Fruit fly (Drosophila melanogaster) whole organism, embryonic: Measurements from ENCODE around the gene Neu2.
A peak's percentile ranks its signal among the peaks of the same experiment; 100 is the strongest.

Source experiments
- B-H2 ChIP-seq: fragments of 200-800 bp; sonication (Bioruptor generic); optimal IDR thresholded peaks from 2 replicates; lab custom pipeline; 2018; ENCODE audit warnings: missing biosample characterization, mild to moderate bottlenecking, missing genetic modification characterization
- Blimp-1 ChIP-seq: fragments of 200-800 bp; sonication (Bioruptor generic); optimal IDR thresholded peaks from 3 replicates; lab custom pipeline; 2018; ENCODE audit warnings: missing biosample characterization, missing genetic modification characterization, mild to moderate bottlenecking, moderate library complexity, missing genetic modification reagents
- Bteb2 ChIP-seq: fragments of 200-800 bp; sonication (Bioruptor generic); optimal IDR thresholded peaks from 2 replicates; lab custom pipeline; 2016; ENCODE audit warnings: missing biosample characterization, missing genetic modification characterization
- CG1024 ChIP-seq: fragments of 200-800 bp; sonication (Bioruptor generic); IDR thresholded peaks from 2 replicates; pipeline ENCODE4 v1.3.6; 2022; ENCODE audit warnings: missing biosample characterization, missing genetic modification characterization
- CG11560 ChIP-seq: fragments of 200-800 bp; sonication (Bioruptor generic); IDR thresholded peaks from 3 replicates; pipeline ENCODE4 v1.3.6; 2022; ENCODE audit warnings: missing biosample characterization, missing genetic modification characterization
- CG12659 ChIP-seq: fragments of 200-800 bp; sonication (Bioruptor generic); optimal IDR thresholded peaks from 3 replicates; lab custom pipeline; 2017; ENCODE audit warnings: mild to moderate bottlenecking, missing biosample characterization, missing genetic modification reagents, missing genetic modification characterization
- CG14050 ChIP-seq: fragments of 200-800 bp; sonication (Bioruptor generic); IDR thresholded peaks from 3 replicates; pipeline ENCODE4 v1.3.6; 2022; ENCODE audit warnings: missing biosample characterization, missing genetic modification characterization
- CG15601 ChIP-seq: fragments of 200-800 bp; sonication (Bioruptor generic); optimal IDR thresholded peaks from 3 replicates; lab custom pipeline; 2019; ENCODE audit warnings: missing biosample characterization, mild to moderate bottlenecking, missing genetic modification characterization, moderate library complexity
- CG17328 ChIP-seq: fragments of 200-800 bp; sonication (Bioruptor generic); IDR thresholded peaks from 2 replicates; pipeline ENCODE4 v1.3.6; 2022; ENCODE audit warnings: missing biosample characterization, missing genetic modification characterization
- CG2678 ChIP-seq: fragments of 200-800 bp; sonication (Bioruptor generic); optimal IDR thresholded peaks from 3 replicates; lab custom pipeline; 2019; ENCODE audit warnings: missing biosample characterization, mild to moderate bottlenecking, missing genetic modification characterization, moderate library complexity
- CG30020 ChIP-seq: fragments of 200-800 bp; optimal IDR thresholded peaks from 2 replicates; lab custom pipeline; 2019; ENCODE audit warnings: missing biosample characterization, mild to moderate bottlenecking, missing genetic modification characterization, moderate library complexity
- CG34422 ChIP-seq: fragments of 200-800 bp; sonication (Bioruptor generic); IDR thresholded peaks from 3 replicates; pipeline ENCODE4 v1.3.6; 2022; ENCODE audit warnings: missing biosample characterization, missing genetic modification characterization
- CG3995 ChIP-seq: fragments of 200-800 bp; sonication (Bioruptor generic); optimal IDR thresholded peaks from 3 replicates; lab custom pipeline; 2016; ENCODE audit warnings: missing biosample characterization, missing genetic modification characterization
- CG4360 ChIP-seq: fragments of 200-800 bp; sonication (Bioruptor generic); IDR thresholded peaks from 2 replicates; pipeline ENCODE4 v1.3.6; 2022; ENCODE audit warnings: missing biosample characterization, missing genetic modification characterization
- CG43689 ChIP-seq: fragments of 200-800 bp; sonication (Bioruptor generic); IDR thresholded peaks from 2 replicates; pipeline ENCODE4 v1.3.6; 2022; ENCODE audit warnings: missing biosample characterization, missing genetic modification characterization
- CG4730 ChIP-seq: fragments of 200-800 bp; sonication (Bioruptor generic); IDR thresholded peaks from 2 replicates; pipeline ENCODE4 v1.3.6; 2022; ENCODE audit warnings: missing biosample characterization, missing genetic modification characterization
- CG5953 ChIP-seq: fragments of 200-800 bp; sonication (Bioruptor generic); IDR thresholded peaks from 2 replicates; pipeline ENCODE4 v1.3.6; 2022; ENCODE audit warnings: missing biosample characterization, missing genetic modification characterization
- CG6813 ChIP-seq: fragments of 200-800 bp; sonication (Bioruptor generic); optimal IDR thresholded peaks from 2 replicates; lab custom pipeline; 2017; ENCODE audit warnings: missing biosample characterization, missing genetic modification characterization, mild to moderate bottlenecking, moderate library complexity, missing genetic modification reagents
- CG7357 ChIP-seq: fragments of 200-800 bp; sonication (Bioruptor generic); IDR thresholded peaks from 3 replicates; pipeline ENCODE4 v1.3.6; 2022; ENCODE audit warnings: missing biosample characterization, missing genetic modification characterization
- CG7745 ChIP-seq: fragments of 200-800 bp; sonication (Bioruptor generic); optimal IDR thresholded peaks from 2 replicates; lab custom pipeline; 2018; ENCODE audit warnings: missing biosample characterization, mild to moderate bottlenecking, missing genetic modification characterization, moderate library complexity
- CG8290 ChIP-seq, 3 experiments: fragments of 200-800 bp; sonication (Bioruptor generic); optimal IDR thresholded peaks; 2 replicates each; lab custom pipeline; 2016 to 2019; ENCODE audit warnings: missing biosample characterization in 3 of 3, missing genetic modification characterization in 3 of 3, mild to moderate bottlenecking in 2 of 3, moderate library complexity in 1 of 3
- CG8924 ChIP-seq: fragments of 200-800 bp; optimal IDR thresholded peaks from 3 replicates; lab custom pipeline; 2019; ENCODE audit warnings: missing biosample characterization, mild to moderate bottlenecking, missing genetic modification characterization, moderate library complexity
- CG9437 ChIP-seq: fragments of 200-800 bp; sonication (Bioruptor generic); optimal IDR thresholded peaks from 2 replicates; lab custom pipeline; 2018; ENCODE audit warnings: missing biosample characterization, mild to moderate bottlenecking, missing genetic modification characterization
- Drgx ChIP-seq: fragments of 200-800 bp; sonication (Bioruptor generic); IDR thresholded peaks from 2 replicates; pipeline ENCODE4 v1.3.6; 2022; ENCODE audit warnings: missing biosample characterization, missing genetic modification characterization
- ERR ChIP-seq: fragments of 200-800 bp; sonication (Bioruptor generic); optimal IDR thresholded peaks from 2 replicates; lab custom pipeline; 2016; ENCODE audit warnings: missing biosample characterization, missing genetic modification characterization
- HLH4C ChIP-seq: fragments of 200-800 bp; sonication (Bioruptor generic); IDR thresholded peaks from 3 replicates; pipeline ENCODE4 v1.3.6; 2022; ENCODE audit warnings: missing biosample characterization, missing genetic modification characterization; ENCODE audit not compliant: partially characterized antibody
- HLHmδ ChIP-seq: fragments of 200-800 bp; sonication (Bioruptor generic); optimal IDR thresholded peaks from 2 replicates; lab custom pipeline; 2018; ENCODE audit warnings: missing biosample characterization, mild to moderate bottlenecking, missing genetic modification characterization, moderate library complexity
- Mrtf ChIP-seq: fragments of 200-800 bp; sonication (Bioruptor generic); IDR thresholded peaks from 3 replicates; pipeline ENCODE4 v1.3.6; 2022; ENCODE audit warnings: missing biosample characterization, missing genetic modification characterization
- Nf-YA ChIP-seq: fragments of 200-800 bp; sonication (Bioruptor generic); IDR thresholded peaks from 2 replicates; pipeline ENCODE4 v1.3.6; 2022; ENCODE audit warnings: missing biosample characterization, missing genetic modification characterization
- Rx ChIP-seq: fragments of 200-800 bp; sonication (Bioruptor generic); IDR thresholded peaks from 2 replicates; pipeline ENCODE4 v1.3.6; 2022; ENCODE audit warnings: missing biosample characterization, missing genetic modification characterization
- Ssrp ChIP-seq: fragments of 200-800 bp; sonication (Bioruptor generic); optimal IDR thresholded peaks from 2 replicates; lab custom pipeline; 2018; ENCODE audit warnings: missing biosample characterization, mild to moderate bottlenecking, missing genetic modification characterization, moderate library complexity
- Trl ChIP-seq, 3 experiments: fragments of >200 bp in 2 of 3; fragments of 200-800 bp in 1 of 3; sonication (Bioruptor generic) in 1 of 3; optimal IDR thresholded peaks; 2 replicates in 1 of 3; 3 replicates in 2 of 3; lab custom pipeline; 2016 to 2017; ENCODE audit warnings: missing biosample characterization in 1 of 3, missing genetic modification characterization in 1 of 3
- Vsx1 ChIP-seq: fragments of 200-800 bp; sonication (Bioruptor generic); optimal IDR thresholded peaks from 2 replicates; lab custom pipeline; 2017; ENCODE audit warnings: missing biosample characterization, mild to moderate bottlenecking, missing genetic modification characterization, missing genetic modification reagents
- amos ChIP-seq: fragments of 200-800 bp; sonication (Bioruptor generic); IDR thresholded peaks from 2 replicates; pipeline ENCODE4 v1.3.6; 2022; ENCODE audit warnings: missing biosample characterization, missing genetic modification characterization; ENCODE audit not compliant: partially characterized antibody
- croc ChIP-seq: fragments of 200-800 bp; sonication (Bioruptor generic); conservative IDR thresholded peaks from 3 replicates; pipeline ENCODE4 v1.3.6; 2022; ENCODE audit warnings: missing biosample characterization, missing genetic modification characterization
- danr ChIP-seq: fragments of 200-800 bp; sonication (Bioruptor generic); IDR thresholded peaks from 2 replicates; pipeline ENCODE4 v1.3.6; 2022; ENCODE audit warnings: missing biosample characterization, missing genetic modification characterization
- ftz-f1 ChIP-seq: fragments of 200-800 bp; sonication (Bioruptor generic); optimal IDR thresholded peaks from 2 replicates; lab custom pipeline; 2016; ENCODE audit warnings: missing biosample characterization, missing genetic modification characterization
- gcm ChIP-seq: fragments of 200-800 bp; sonication (Bioruptor generic); optimal IDR thresholded peaks from 2 replicates; lab custom pipeline; 2019; ENCODE audit warnings: missing biosample characterization, mild to moderate bottlenecking, missing genetic modification characterization, moderate library complexity
- hb ChIP-seq: fragments of 200-800 bp; sonication (Bioruptor generic); IDR thresholded peaks from 3 replicates; pipeline ENCODE4 v1.3.6; 2022; ENCODE audit warnings: missing biosample characterization, missing genetic modification characterization; ENCODE audit not compliant: partially characterized antibody
- jumu ChIP-seq: fragments of 200-800 bp; sonication (Bioruptor generic); optimal IDR thresholded peaks from 3 replicates; lab custom pipeline; 2016; ENCODE audit warnings: missing biosample characterization, missing genetic modification characterization
- mam ChIP-seq: fragments of 200-800 bp; sonication (Bioruptor generic); optimal IDR thresholded peaks from 3 replicates; lab custom pipeline; 2016; ENCODE audit warnings: missing biosample characterization, missing genetic modification characterization
- run ChIP-seq: fragments of 200-800 bp; sonication (Bioruptor generic); optimal IDR thresholded peaks from 3 replicates; lab custom pipeline; 2018; ENCODE audit warnings: missing biosample characterization, mild to moderate bottlenecking, missing genetic modification characterization
- scrt ChIP-seq: fragments of 200-800 bp; sonication (Bioruptor generic); optimal IDR thresholded peaks from 2 replicates; lab custom pipeline; 2018; ENCODE audit warnings: missing biosample characterization, mild to moderate bottlenecking, missing genetic modification characterization, moderate library complexity
- sens ChIP-seq: fragments of 200-800 bp; sonication (Bioruptor generic); peaks from one replicate; lab custom pipeline; 2016; ENCODE audit warnings: missing biosample characterization, missing genetic modification characterization
- sima ChIP-seq: fragments of 200-800 bp; sonication (Bioruptor generic); optimal IDR thresholded peaks from 2 replicates; lab custom pipeline; 2016; ENCODE audit warnings: missing biosample characterization, missing genetic modification characterization
- toy ChIP-seq: fragments of 200-800 bp; sonication (Bioruptor generic); IDR thresholded peaks from 2 replicates; pipeline ENCODE4 v1.3.6; 2022; ENCODE audit warnings: missing biosample characterization, missing genetic modification characterization
- ttk ChIP-seq: fragments of 200-800 bp; sonication (Bioruptor generic); IDR thresholded peaks from 2 replicates; pipeline ENCODE4 v2.1.2; 2022; ENCODE audit warnings: missing biosample characterization, missing genetic modification characterization

The Neu2 gene

DNA sequence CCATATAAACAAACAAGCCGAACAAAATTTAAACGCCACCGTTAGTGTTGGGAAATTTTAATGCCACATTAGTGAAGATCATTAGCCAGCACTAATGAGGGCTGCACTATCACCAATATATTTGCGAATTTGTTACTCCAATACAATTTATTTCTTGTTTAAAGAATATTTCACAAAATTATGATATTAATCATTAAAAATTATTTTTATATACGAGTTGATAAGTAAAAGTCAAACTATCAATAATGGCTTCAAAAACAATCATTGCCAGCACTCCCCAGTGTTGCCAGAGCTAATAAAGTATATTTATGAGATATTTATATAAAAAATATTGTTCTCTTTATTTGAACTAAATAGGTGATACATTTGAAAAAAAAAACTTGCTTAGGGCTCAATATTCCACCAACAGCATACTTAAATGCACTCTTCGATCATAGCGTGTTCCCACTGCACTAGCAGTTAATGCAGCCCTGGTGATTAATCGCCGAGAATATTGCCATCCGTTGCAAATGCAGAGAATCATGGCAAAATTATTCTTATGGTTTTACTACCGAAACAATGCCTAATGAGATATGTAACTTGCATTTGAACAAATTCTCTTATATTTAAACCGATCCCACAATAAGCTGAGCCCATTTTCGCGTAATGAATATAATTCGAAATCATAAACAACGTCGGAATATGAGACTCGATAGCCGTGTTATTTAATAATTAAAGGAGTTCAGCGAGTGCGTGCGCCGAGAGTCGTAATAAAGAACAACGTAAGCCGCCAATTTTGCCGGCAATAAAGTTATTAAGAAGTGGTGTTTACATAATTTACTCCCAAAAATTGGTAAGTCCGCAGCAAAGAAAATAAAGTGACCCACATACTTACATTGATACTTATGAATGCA lies 25.7 kb upstream of the Neu2 start, which contains the start of the genes SAK and Cdk12 (continued):
- TF ChIP-seq HLH4C (no peak), HLHmδ (GFP tag; lab: Kevin White, UChicago) (no peak), CG3995 (GFP tag; lab: Kevin White, UChicago) (peak; percentile 45), Ssrp (peak; percentile 86), CG5953 (GFP tag; lab: Robert Waterston, UW) (peak; percentile 38; the same call in 1 of the 2 replicates), CG43689 (GFP tag; lab: Robert Waterston, UW) (0 out of 2 replicates have a peak, but pooled peaks have one; percentile 34), toy (peak; percentile 47; the same call in 1 of the 2 replicates), CG8924 (tag; lab: Kevin White, UChicago) (peak; percentile 89), CG4360 (GFP tag; lab: Robert Waterston, UW) (0 out of 2 replicates have a peak, but pooled peaks have one; percentile 43), CG7745 (tag; lab: Kevin White, UChicago) (peak; percentile 36), danr (peak; percentile 77), sima (GFP tag; lab: Kevin White, UChicago) (no peak), CG17328 (GFP tag; lab: Robert Waterston, UW) (peak; percentile 74), CG15601 (peak; percentile 82), Mrtf (GFP tag; lab: Robert Waterston, UW) (peak; percentile 81), CG11560 (tag; lab: Robert Waterston, UW) (peak; percentile 61; the same call in 2 of the 3 replicates), CG30020 (tag; lab: Kevin White, UChicago) (peak; percentile 89), CG4730 (GFP tag; lab: Robert Waterston, UW) (no peak; the same call in 1 of the 2 replicates), CG8290 (GFP tag; optimal IDR thresholded peaks at IDR 0.05; lab: Kevin White, UChicago) (peak; percentile 82), CG8290 (tag; optimal IDR thresholded peaks at IDR 0.05; lab: Kevin White, UChicago) (peak; percentile 58 to 62), gcm (GFP tag; lab: Kevin White, UChicago) (peak; percentile 76), CG1024 (GFP tag; lab: Robert Waterston, UW) (peak; percentile 77), Vsx1 (GFP tag; lab: Kevin White, UChicago) (peak; percentile 82), amos (GFP tag; lab: Robert Waterston, UW) (peak; percentile 52), CG2678 (tag; lab: Kevin White, UChicago) (peak; percentile 90), sens (peak; percentile 91), jumu (GFP tag; lab: Kevin White, UChicago) (peak; percentile 59), Trl (optimal IDR thresholded peaks at IDR 0.05; lab: Kevin White, UChicago) (no peak), Trl (GFP tag; optimal IDR thresholded peaks at IDR 0.05; lab: Kevin White, UChicago) (peak; percentile 49), Rx (GFP tag; lab: Robert Waterston, UW) (peak; percentile 80), CG12659 (GFP tag; lab: Kevin White, UChicago) (peak; percentile 91), Bteb2 (GFP tag; lab: Kevin White, UChicago) (no peak), CG14050 (GFP tag; lab: Robert Waterston, UW) (peak; percentile 54), hb (GFP tag; lab: Robert Waterston, UW) (no peak), CG6813 (GFP tag; lab: Kevin White, UChicago) (peak; percentile 42), ttk (peak; percentile 82), CG9437 (GFP tag; lab: Kevin White, UChicago) (peak; percentile 82), Blimp-1 (GFP tag; lab: Kevin White, UChicago) (peak; percentile 77), scrt (GFP tag; lab: Kevin White, UChicago) (peak; percentile 71), croc (peak; percentile 50; the same call in 2 of the 3 replicates), mam (GFP tag; lab: Kevin White, UChicago) (peak; percentile 77), ERR (GFP tag; lab: Kevin White, UChicago) (peak; percentile 30), CG7357 (GFP tag; lab: Robert Waterston, UW) (peak; percentile 97), Nf-YA (no peak), run (tag; lab: Kevin White, UChicago) (peak; percentile 40), CG34422 (GFP tag; lab: Robert Waterston, UW) (peak; percentile 77), Drgx (GFP tag; lab: Robert Waterston, UW) (peak; percentile 55), B-H2 (GFP tag; lab: Kevin White, UChicago) (peak; percentile 92), ftz-f1 (GFP tag; lab: Kevin White, UChicago) (no peak)
